ENCODE assay signal across 1 fruit fly cellular context in the genomic region with DNA sequence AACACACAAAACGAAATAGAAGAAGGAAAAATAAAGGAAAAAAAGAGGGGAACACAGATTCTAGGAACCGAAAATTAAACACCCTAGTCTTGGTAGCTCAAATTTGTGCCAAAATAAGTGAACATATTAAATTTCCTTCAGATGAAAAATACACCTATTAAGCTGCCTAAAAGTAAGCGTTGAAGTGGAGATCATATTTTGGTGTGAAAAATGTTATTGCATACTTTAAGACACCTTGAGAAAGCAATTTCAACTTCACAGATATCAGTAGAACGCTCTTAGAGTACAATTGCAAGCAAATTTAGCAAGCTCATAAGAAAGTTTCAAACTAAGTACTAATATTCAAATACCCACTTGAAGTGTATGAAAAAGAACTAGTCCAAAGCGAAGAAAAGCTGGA.
TF ChIP-seq lines count a peak whose summit lies in the region.

No protein-coding gene starts in this region.

TF ChIP-seq in whole organism, embryonic, 481 proteins besides CTCF, POLR2A, EP300 and RAD21 (continued from another document):
- no peak for TF ChIP-seq gfzf (GFP tag; optimal IDR thresholded peaks at IDR 0.05; lab: Kevin White, UChicago)
- no peak for TF ChIP-seq CG7357 (GFP tag; IDR thresholded peaks at IDR 0.05; lab: Robert Waterston, UW)
- TF ChIP-seq zen (tag; optimal IDR thresholded peaks at IDR 0.05; lab: Kevin White, UChicago), result no peak
- TF ChIP-seq Eip74EF (GFP tag; optimal IDR thresholded peaks at IDR 0.05; lab: Kevin White, UChicago), result no peak
- no peak for TF ChIP-seq ssp (GFP tag; IDR thresholded peaks at IDR 0.05; lab: Robert Waterston, UW)
- 0 out of 2 replicates have a peak, but pooled peaks have one; percentile 32 for TF ChIP-seq CG17612 (GFP tag; IDR thresholded peaks at IDR 0.05; lab: Robert Waterston, UW)
- no peak for TF ChIP-seq Lim3 (GFP tag; IDR thresholded peaks at IDR 0.05; lab: Robert Waterston, UW)
- TF ChIP-seq CG9932 (GFP tag; IDR thresholded peaks at IDR 0.05; lab: Robert Waterston, UW), result no peak
- no peak for TF ChIP-seq CG10654 (GFP tag; optimal IDR thresholded peaks at IDR 0.05; lab: Kevin White, UChicago)
- TF ChIP-seq CG2129 (GFP tag; IDR thresholded peaks at IDR 0.05; lab: Robert Waterston, UW; ENCODE audit: partially characterized antibody), result no peak
- TF ChIP-seq ken (GFP tag; IDR thresholded peaks at IDR 0.05; lab: Robert Waterston, UW), result no peak
- TF ChIP-seq NC2α (GFP tag; optimal IDR thresholded peaks at IDR 0.05; lab: Kevin White, UChicago), result no peak
- TF ChIP-seq Antp (GFP tag; optimal IDR thresholded peaks at IDR 0.05; lab: Kevin White, UChicago), result no peak
- no peak for TF ChIP-seq zfh1 (GFP tag; IDR thresholded peaks at IDR 0.05; lab: Robert Waterston, UW)
- TF ChIP-seq Hmr (GFP tag; optimal IDR thresholded peaks at IDR 0.05; lab: Kevin White, UChicago), result peak; percentile 27
- TF ChIP-seq CG13624 (GFP tag; optimal IDR thresholded peaks at IDR 0.05; lab: Kevin White, UChicago), result peak; percentile 59
- no peak for TF ChIP-seq Spps (tag; optimal IDR thresholded peaks at IDR 0.05; lab: Kevin White, UChicago)
- TF ChIP-seq CG7839 (tag; optimal IDR thresholded peaks at IDR 0.05; lab: Kevin White, UChicago), result peak; percentile 46
- no peak for TF ChIP-seq Optix (GFP tag; IDR thresholded peaks at IDR 0.05; lab: Robert Waterston, UW)
- peak; percentile 36 for TF ChIP-seq CG13424 (tag; optimal IDR thresholded peaks at IDR 0.05; lab: Kevin White, UChicago)
- TF ChIP-seq chif (GFP tag; optimal IDR thresholded peaks at IDR 0.05; lab: Kevin White, UChicago), result no peak
- no peak for TF ChIP-seq mld (GFP tag; IDR thresholded peaks at IDR 0.05; lab: Robert Waterston, UW; ENCODE audit: partially characterized antibody)
- no peak for TF ChIP-seq NC2β (GFP tag; optimal IDR thresholded peaks at IDR 0.05; lab: Kevin White, UChicago)
- TF ChIP-seq CG18619 (GFP tag; optimal IDR thresholded peaks at IDR 0.05; lab: Kevin White, UChicago), result peak; percentile 37
- TF ChIP-seq scrt (GFP tag; optimal IDR thresholded peaks at IDR 0.05; lab: Kevin White, UChicago), result peak; percentile 6
- TF ChIP-seq dan (GFP tag; IDR thresholded peaks at IDR 0.05; lab: Robert Waterston, UW), result no peak
TF ChIP-seq in whole organism, embryonic: peak in this region for 44.
